Fruit fly (Drosophila melanogaster): Measurements from ENCODE around the gene nmo.

The nmo gene

DNA sequence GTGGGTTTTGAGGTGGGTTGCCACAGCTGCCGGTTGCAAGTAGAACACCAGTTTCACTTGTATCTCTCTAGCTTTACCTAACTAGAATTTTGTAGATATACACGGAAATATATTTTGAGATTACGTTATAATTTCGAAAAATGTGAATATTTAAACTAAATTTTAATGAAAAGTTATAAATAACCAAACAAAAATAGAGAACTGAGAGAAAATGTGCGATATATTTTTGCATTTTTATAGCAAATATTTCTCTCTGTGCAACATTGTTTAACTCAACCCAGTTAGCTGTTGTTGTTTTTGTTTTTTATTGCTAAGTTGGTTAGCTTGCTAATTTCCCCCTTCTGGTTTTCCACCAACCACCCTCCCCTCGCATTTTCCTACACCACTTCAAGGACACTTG, 64.8 kb downstream of the nmo start:
- no peak for TF ChIP-seq insv (optimal IDR thresholded peaks at IDR 0.05)
- TF ChIP-seq psq (optimal IDR thresholded peaks at IDR 0.05) = no peak
- no peak for TF ChIP-seq Myc (optimal IDR thresholded peaks at IDR 0.05)
- no peak for TF ChIP-seq ttk (optimal IDR thresholded peaks at IDR 0.05)
- no peak for TF ChIP-seq Sin3A (optimal IDR thresholded peaks at IDR 0.05)
- no peak for TF ChIP-seq h (optimal IDR thresholded peaks at IDR 0.05)

DNA sequence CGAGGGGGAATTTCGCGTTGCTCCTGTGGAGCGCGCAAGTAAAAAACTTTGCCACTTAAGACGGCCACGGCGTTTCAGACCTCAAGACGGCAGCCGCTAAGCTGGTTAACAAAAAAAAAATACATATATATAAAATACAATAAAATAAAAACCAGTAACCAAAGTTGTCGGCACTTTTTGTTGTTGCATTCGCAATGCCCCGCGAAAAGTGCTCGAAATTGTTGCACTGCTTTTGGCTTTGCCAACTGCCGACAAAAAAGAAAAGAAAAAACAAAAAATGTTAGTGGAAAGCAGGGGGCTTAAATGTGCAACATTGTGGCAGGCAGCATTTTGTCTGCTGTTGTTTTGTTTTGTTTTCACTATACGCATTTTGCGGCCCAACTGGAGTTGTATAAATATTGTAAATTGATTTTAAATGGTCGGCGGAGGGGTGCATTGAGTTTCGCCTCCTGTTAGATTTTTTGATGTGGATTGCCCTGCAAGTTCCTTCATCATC, 66.1 kb downstream of the nmo start:
- TF ChIP-seq Sin3A (optimal IDR thresholded peaks at IDR 0.05) (no peak), h (optimal IDR thresholded peaks at IDR 0.05) (no peak), ttk (optimal IDR thresholded peaks at IDR 0.05) (no peak), Myc (optimal IDR thresholded peaks at IDR 0.05) (no peak), psq (optimal IDR thresholded peaks at IDR 0.05) (no peak), insv (optimal IDR thresholded peaks at IDR 0.05) (no peak)

DNA sequence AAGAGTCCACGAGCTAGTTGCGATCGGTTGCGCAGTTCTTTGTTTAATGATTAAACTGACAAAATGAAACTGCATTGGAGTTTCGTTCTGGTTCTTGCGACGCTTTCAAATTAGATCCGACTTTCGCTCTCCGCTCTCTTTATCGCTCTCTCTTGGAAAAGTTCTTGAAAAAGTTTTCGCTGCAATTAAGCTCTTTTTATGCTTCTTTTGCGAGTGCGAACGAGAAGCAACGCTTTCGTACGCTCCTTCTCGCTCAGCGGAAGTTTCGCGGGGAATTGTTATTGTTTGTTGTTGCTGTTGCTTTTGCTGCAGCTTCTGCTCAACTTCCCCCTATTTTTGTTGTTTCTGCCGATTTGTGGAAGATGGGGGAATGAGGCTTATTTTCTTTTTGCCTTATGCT, 77.5 kb downstream of the nmo start:
- TF ChIP-seq h (optimal IDR thresholded peaks at IDR 0.05) (no peak), insv (optimal IDR thresholded peaks at IDR 0.05) (no peak), ttk (optimal IDR thresholded peaks at IDR 0.05) (no peak), Myc (optimal IDR thresholded peaks at IDR 0.05) (no peak), Sin3A (optimal IDR thresholded peaks at IDR 0.05) (no peak), psq (optimal IDR thresholded peaks at IDR 0.05) (no peak)

DNA sequence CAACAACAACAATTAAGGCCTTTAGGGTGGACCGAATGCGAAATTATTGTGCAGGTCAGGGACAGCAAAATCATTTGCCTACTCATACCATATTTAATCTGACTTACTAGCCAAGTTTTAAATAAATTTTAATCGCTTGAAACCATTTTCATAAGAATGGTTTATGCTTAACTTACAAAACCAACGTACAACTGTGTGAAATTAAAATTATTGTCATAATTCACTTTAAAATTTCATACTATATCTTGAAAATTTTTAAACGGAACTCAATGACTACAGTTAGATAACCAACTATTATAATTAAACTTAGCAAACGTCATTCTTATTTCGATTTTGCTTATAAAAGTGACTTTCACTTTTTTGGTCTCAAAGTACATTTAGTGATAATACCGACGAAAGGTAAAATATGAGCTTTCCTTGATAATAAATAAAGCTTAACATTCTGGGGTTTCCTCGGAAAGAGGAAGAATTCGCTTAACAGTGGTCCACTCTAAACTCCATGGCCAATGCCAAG, 78.0 kb downstream of the nmo start:
- TF ChIP-seq Sin3A (optimal IDR thresholded peaks at IDR 0.05) = no peak
- TF ChIP-seq psq (optimal IDR thresholded peaks at IDR 0.05) = no peak
- TF ChIP-seq insv (optimal IDR thresholded peaks at IDR 0.05) = no peak
- no peak for TF ChIP-seq ttk (optimal IDR thresholded peaks at IDR 0.05)
- no peak for TF ChIP-seq h (optimal IDR thresholded peaks at IDR 0.05)
- no peak for TF ChIP-seq Myc (optimal IDR thresholded peaks at IDR 0.05)

DNA sequence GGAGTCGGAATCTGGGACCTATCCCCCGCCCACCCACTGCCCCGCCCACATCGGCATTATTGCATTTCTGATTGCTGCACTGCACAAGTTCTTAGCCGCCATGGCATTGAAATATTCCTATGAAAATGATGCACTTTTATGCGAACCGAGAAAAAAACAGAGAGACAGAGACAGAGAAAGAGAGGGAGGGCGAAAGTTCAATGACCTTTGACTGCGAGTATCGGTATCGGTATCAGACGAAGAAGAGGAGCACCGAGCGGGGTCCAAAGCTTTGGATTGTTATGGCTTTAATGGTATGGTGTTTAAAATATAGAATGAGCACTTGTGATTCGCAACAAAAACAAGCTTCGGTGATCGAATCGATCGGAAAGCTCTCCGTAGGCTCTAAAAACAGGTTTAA, 78.6 kb downstream of the nmo start:
- TF ChIP-seq h (optimal IDR thresholded peaks at IDR 0.05) (no peak), ttk (optimal IDR thresholded peaks at IDR 0.05) (no peak), insv (optimal IDR thresholded peaks at IDR 0.05) (no peak), Sin3A (optimal IDR thresholded peaks at IDR 0.05) (no peak), Myc (optimal IDR thresholded peaks at IDR 0.05) (no peak), psq (optimal IDR thresholded peaks at IDR 0.05) (no peak)

DNA sequence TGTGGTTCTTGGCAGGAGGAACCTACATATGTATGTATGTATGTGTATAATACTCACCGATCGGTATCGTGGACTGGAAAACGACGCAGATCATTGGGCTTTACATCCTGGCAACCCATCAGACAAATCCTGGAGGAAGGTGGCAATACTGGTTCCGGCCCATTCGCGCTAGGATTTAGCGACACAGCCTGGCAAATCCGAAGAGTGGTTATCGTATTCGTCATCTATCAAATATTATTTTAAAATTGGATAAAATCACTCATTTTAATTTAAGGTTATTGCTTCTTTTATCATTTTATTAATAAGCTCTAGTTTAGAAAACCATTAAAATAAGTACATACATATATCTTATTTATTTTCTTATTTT, 79.0 kb downstream of the nmo start:
- no peak for TF ChIP-seq psq (optimal IDR thresholded peaks at IDR 0.05)
- no peak for TF ChIP-seq insv (optimal IDR thresholded peaks at IDR 0.05)
- TF ChIP-seq h (optimal IDR thresholded peaks at IDR 0.05) = no peak
- no peak for TF ChIP-seq Sin3A (optimal IDR thresholded peaks at IDR 0.05)
- TF ChIP-seq ttk (optimal IDR thresholded peaks at IDR 0.05) = no peak
- TF ChIP-seq Myc (optimal IDR thresholded peaks at IDR 0.05) = no peak

DNA sequence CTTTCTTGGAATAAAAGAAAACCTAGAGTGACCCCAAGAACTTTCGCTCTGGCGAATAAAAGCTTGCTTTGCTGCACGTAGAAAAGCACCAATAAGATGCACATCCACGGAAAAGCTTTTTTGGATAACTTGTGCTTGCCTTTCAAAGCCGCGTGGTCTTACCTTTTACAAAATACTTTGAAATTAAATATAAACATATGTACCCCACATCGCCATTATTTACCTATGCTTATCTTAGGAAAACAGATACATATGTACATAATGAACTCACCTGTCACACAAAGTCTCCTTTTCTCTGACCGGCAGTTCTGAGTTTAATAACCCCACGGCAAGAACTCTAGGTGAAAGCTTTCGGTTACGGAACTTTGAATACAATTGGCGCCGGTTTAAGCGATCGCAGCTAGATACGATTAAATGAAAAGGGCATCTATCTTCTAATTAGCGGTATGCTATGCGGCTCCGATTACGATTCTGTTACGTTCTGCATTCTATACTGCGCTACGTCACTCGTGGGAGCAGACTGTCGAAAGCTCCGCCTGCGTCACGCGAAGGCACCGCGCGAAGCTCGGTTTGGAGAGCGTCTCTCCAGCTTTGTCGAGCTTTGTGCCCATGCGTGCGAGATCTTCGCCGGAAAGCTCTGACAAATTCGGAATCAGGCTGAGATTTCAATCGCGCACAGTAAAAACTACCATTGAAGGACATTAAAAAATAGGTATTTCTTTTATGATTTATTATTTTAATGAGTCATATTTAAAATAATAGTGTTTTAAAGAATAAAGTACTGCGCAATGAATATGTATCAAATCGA, 79.5 kb downstream of the nmo start, which contains the start of gene bip1:
Gene bip1 (minus strand): TSS at position 524 of the 808 bp plus-strand sequence.
- TF ChIP-seq ttk (optimal IDR thresholded peaks at IDR 0.05) (no peak), insv (optimal IDR thresholded peaks at IDR 0.05) (no peak), h (optimal IDR thresholded peaks at IDR 0.05) (no peak), psq (optimal IDR thresholded peaks at IDR 0.05) (no peak), Sin3A (optimal IDR thresholded peaks at IDR 0.05) (no peak), Myc (optimal IDR thresholded peaks at IDR 0.05) (no peak)

DNA sequence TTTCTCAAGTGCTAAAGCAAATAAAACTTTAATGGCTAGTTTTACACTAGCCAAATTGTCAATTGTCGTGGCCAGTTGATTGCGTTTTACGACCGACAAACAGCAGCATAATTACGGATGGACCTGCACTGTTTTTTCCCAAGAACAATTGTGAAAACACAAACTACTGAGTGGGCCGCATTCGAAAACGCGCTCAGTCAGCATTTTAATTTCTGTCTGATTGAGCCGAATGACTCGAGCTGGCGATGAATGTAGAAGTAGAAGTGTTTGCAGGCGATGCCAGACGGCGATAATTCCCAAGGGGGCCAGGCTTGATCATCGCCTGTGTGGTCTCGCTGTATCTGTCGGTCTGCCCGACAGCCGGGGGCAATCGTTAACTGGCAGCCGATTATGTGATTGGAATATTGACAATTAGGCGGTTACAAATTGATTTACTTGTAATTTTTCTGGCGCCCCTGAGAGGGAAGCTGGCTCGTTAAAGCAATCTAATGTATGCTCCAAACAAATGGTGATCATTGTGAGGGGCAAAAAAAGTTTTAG, 80.9 kb downstream of the nmo start:
- TF ChIP-seq psq (optimal IDR thresholded peaks at IDR 0.05) (no peak), h (optimal IDR thresholded peaks at IDR 0.05) (no peak), Myc (optimal IDR thresholded peaks at IDR 0.05) (no peak), Sin3A (optimal IDR thresholded peaks at IDR 0.05) (no peak), ttk (optimal IDR thresholded peaks at IDR 0.05) (no peak), insv (optimal IDR thresholded peaks at IDR 0.05) (no peak)

DNA sequence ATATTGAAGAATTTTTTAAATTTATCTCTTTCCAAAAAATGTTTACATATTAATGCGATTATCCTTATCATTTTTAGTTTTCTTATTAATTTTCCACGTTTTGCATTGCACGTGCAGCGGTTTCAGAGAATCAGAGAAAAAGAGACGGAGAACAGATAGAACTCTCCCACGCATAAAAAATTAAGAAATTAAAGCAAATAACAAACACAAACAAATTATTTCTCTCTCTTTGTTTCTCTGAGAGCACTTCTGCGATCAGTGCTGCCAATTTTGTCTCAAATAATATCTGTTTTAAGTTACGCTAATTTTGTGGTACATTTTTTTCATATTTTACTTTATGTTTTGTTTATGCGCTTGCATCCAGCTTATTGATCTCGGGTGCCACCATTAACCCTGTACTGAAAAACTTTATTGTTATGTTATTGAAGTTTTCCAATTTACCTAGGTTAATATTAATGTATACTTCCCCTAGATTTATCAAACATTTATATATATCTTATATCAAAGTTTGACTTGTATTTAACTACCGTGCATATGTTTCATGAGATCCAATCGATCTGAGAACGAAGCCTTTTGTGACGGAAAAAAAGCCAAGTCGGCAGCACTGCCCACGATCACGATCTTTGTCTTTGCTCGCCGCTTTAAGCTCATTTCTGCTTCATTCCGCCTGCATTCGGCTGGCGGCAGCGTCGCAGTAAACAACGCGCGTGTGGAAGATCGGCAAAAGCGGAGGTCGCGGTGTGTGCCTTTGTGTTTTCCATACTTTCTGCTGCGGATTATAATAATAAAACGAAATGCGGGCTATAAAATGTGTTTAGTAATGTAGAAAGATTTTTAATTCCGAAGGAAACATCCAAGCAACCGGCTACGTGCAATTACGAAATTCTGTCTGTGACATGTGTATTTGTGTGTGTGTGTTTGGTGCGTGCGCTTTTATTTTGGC, 84.6 kb downstream of the nmo start, which contains the start of gene Sarm:
Gene Sarm (plus strand): TSS at position 661 of the 943 bp plus-strand sequence.
- no peak for TF ChIP-seq psq (optimal IDR thresholded peaks at IDR 0.05)
- TF ChIP-seq h (optimal IDR thresholded peaks at IDR 0.05) = no peak
- TF ChIP-seq Myc (optimal IDR thresholded peaks at IDR 0.05) = no peak
- no peak for TF ChIP-seq insv (optimal IDR thresholded peaks at IDR 0.05)
- TF ChIP-seq Sin3A (optimal IDR thresholded peaks at IDR 0.05) = no peak
- TF ChIP-seq ttk (optimal IDR thresholded peaks at IDR 0.05) = no peak

DNA sequence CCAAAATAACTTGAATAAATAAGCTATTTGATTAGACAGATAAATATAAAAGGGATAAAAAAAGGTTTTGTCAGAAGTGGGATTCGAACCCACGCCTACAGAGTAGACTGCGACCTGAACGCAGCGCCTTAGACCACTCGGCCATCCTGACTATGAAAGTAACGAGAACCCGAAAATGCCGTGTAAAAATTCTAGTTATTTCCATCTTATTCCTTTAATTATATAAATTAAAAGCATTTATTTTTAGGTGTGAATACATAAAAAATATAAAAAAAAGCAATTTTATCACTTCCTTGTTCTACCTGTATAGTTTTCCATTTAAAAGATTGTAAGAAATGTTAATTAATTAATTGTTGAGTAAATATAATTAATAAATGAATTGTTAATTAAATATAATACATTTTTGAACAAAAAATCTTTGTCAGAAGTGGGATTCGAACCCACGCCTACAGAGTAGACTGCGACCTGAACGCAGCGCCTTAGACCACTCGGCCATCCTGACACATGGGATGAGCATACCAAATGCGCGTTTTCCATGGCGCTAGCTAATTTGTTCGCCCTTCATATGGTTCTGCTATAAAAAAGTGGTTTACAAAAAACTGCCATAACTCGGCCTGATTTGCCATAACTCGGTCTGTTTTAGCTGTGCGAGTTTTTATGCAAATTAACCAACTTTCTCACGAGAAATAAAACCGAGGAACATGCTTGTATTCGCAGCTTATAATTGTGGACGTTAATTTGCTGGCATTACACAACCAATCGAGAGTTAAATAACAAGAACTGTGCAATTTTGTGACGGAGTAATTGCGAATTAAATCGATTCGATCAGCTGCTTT, 86.9 kb downstream of the nmo start:
- TF ChIP-seq ttk (optimal IDR thresholded peaks at IDR 0.05) = no peak
- no peak for TF ChIP-seq psq (optimal IDR thresholded peaks at IDR 0.05)
- TF ChIP-seq h (optimal IDR thresholded peaks at IDR 0.05) = no peak
- no peak for TF ChIP-seq Sin3A (optimal IDR thresholded peaks at IDR 0.05)
- no peak for TF ChIP-seq Myc (optimal IDR thresholded peaks at IDR 0.05)
- no peak for TF ChIP-seq insv (optimal IDR thresholded peaks at IDR 0.05)

DNA sequence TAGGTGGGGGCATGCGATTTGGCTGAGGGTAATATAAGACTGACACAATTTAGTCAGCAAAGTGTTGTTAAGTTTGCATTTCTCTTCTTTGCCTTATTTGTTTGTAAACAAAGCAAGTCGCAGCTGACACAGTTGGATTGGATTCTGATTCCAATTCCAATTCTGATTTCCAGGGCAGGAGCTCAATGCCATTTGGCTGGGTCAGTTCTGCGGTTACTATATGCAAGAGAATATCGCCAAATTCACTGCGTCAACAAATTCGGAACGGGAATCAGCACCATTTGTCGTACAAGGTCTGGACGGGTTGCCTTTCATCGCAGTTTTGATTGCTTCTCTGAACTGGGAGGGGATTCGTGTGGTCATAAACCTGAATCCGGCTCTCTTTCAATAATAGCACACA, 88.6 kb downstream of the nmo start:
- TF ChIP-seq Myc (optimal IDR thresholded peaks at IDR 0.05) = no peak
- no peak for TF ChIP-seq psq (optimal IDR thresholded peaks at IDR 0.05)
- no peak for TF ChIP-seq h (optimal IDR thresholded peaks at IDR 0.05)
